Fruit fly (Drosophila melanogaster) whole organism, prepupa: Measurements from ENCODE around the gene Kul.

Experiments used
- CG10631 ChIP-seq: fragments of 200-800 bp; sonication (Bioruptor generic); optimal IDR thresholded peaks from 2 replicates; lab custom pipeline; 2016; ENCODE audit warnings: missing biosample characterization, missing genetic modification characterization
- CG11294 ChIP-seq: fragments of 200-800 bp; sonication (Bioruptor generic); IDR thresholded peaks from 2 replicates; pipeline ENCODE4 v1.3.6; 2022; ENCODE audit warnings: missing biosample characterization, missing genetic modification characterization
- CG11762 ChIP-seq: fragments of 200-800 bp; sonication (Bioruptor generic); optimal IDR thresholded peaks from 3 replicates; lab custom pipeline; 2016; ENCODE audit warnings: missing biosample characterization, missing genetic modification characterization; ENCODE audit not compliant: insufficient read depth
- CG11902 ChIP-seq: fragments of 200-800 bp; sonication (Bioruptor generic); optimal IDR thresholded peaks from 3 replicates; lab custom pipeline; 2016; ENCODE audit warnings: missing biosample characterization, missing genetic modification characterization
- CG15336 ChIP-seq: fragments of 200-800 bp; sonication (Bioruptor generic); IDR thresholded peaks from 2 replicates; pipeline ENCODE4 v1.3.6; 2022; ENCODE audit warnings: missing biosample characterization, missing genetic modification characterization
- CG1621 ChIP-seq: fragments of 200-800 bp; sonication (Bioruptor generic); optimal IDR thresholded peaks from 3 replicates; lab custom pipeline; 2018; ENCODE audit warnings: missing biosample characterization, mild to moderate bottlenecking, missing genetic modification characterization
- CG16779 ChIP-seq: fragments of 200-800 bp; sonication (Bioruptor generic); optimal IDR thresholded peaks from 3 replicates; lab custom pipeline; 2017; ENCODE audit warnings: missing biosample characterization, mild to moderate bottlenecking, missing genetic modification characterization
- CG31627 ChIP-seq: fragments of 200-800 bp; sonication (Bioruptor generic); optimal IDR thresholded peaks from 3 replicates; lab custom pipeline; 2016; ENCODE audit warnings: missing biosample characterization, missing genetic modification characterization
- CG3919 ChIP-seq: fragments of 200-800 bp; sonication (Bioruptor generic); optimal IDR thresholded peaks from 3 replicates; lab custom pipeline; 2016; ENCODE audit warnings: missing biosample characterization, missing genetic modification characterization
- CG6163 ChIP-seq: fragments of 200-800 bp; sonication (Bioruptor generic); IDR thresholded peaks from 3 replicates; pipeline ENCODE4 v1.3.6; 2022; ENCODE audit warnings: missing biosample characterization, missing genetic modification characterization
- CG6276 ChIP-seq: fragments of 200-800 bp; sonication (Bioruptor generic); optimal IDR thresholded peaks from 2 replicates; lab custom pipeline; 2017; ENCODE audit warnings: missing biosample characterization, mild to moderate bottlenecking, missing genetic modification characterization
- CG7368 ChIP-seq: fragments of 200-800 bp; sonication (Bioruptor generic); optimal IDR thresholded peaks from 3 replicates; lab custom pipeline; 2016; ENCODE audit warnings: missing biosample characterization, missing genetic modification characterization
- CG8119 ChIP-seq: fragments of 200-800 bp; sonication (Bioruptor generic); IDR thresholded peaks from 3 replicates; pipeline ENCODE4 v1.3.6; 2022; ENCODE audit warnings: missing biosample characterization, missing genetic modification characterization
- CG8319 ChIP-seq: fragments of 200-800 bp; sonication (Bioruptor generic); optimal IDR thresholded peaks from 3 replicates; lab custom pipeline; 2016; ENCODE audit warnings: missing biosample characterization, missing genetic modification characterization
- CG9139 ChIP-seq: fragments of 200-800 bp; sonication (Bioruptor generic); optimal IDR thresholded peaks from 3 replicates; lab custom pipeline; 2017; ENCODE audit warnings: missing biosample characterization, mild to moderate bottlenecking, missing genetic modification characterization
- Eip75B ChIP-seq: fragments of 200-800 bp; sonication (Bioruptor generic); optimal IDR thresholded peaks from 3 replicates; lab custom pipeline; 2016; ENCODE audit warnings: missing biosample characterization, missing genetic modification characterization
- Eip78C ChIP-seq: fragments of 200-800 bp; sonication (Bioruptor generic); peaks from one replicate; lab custom pipeline; 2016; ENCODE audit warnings: missing biosample characterization, missing genetic modification characterization
- Eip93F ChIP-seq: fragments of 200-800 bp; sonication (Bioruptor generic); optimal IDR thresholded peaks from 2 replicates; lab custom pipeline; 2016; ENCODE audit warnings: missing biosample characterization, mild to moderate bottlenecking, missing genetic modification characterization
- Ets96B ChIP-seq: fragments of 200-800 bp; optimal IDR thresholded peaks from 2 replicates; lab custom pipeline; 2019; ENCODE audit warnings: missing biosample characterization, mild to moderate bottlenecking, missing genetic modification characterization, moderate library complexity
- Gug ChIP-seq: fragments of 200-800 bp; sonication (Bioruptor generic); IDR thresholded peaks from 2 replicates; pipeline ENCODE4 v1.3.6; 2022; ENCODE audit warnings: missing biosample characterization, missing genetic modification characterization
- Hr39 ChIP-seq: fragments of 200-800 bp; sonication (Bioruptor generic); optimal IDR thresholded peaks from 2 replicates; lab custom pipeline; 2016; ENCODE audit warnings: missing biosample characterization, missing genetic modification characterization
- Hr4 ChIP-seq: fragments of 200-800 bp; sonication (Bioruptor generic); optimal IDR thresholded peaks from 3 replicates; lab custom pipeline; 2016; ENCODE audit warnings: missing biosample characterization, missing genetic modification characterization
- Lpt ChIP-seq: fragments of 200-800 bp; sonication (Bioruptor generic); optimal IDR thresholded peaks from 3 replicates; lab custom pipeline; 2016; ENCODE audit warnings: missing biosample characterization, missing genetic modification characterization
- Met ChIP-seq: fragments of 200-800 bp; sonication (Bioruptor generic); optimal IDR thresholded peaks from 3 replicates; lab custom pipeline; 2016; ENCODE audit warnings: missing biosample characterization, missing genetic modification characterization
- OdsH ChIP-seq: fragments of 200-800 bp; sonication (Bioruptor generic); optimal IDR thresholded peaks from 3 replicates; lab custom pipeline; 2016; ENCODE audit warnings: missing biosample characterization, missing genetic modification characterization
- Sox14 ChIP-seq: fragments of 200-800 bp; sonication (Bioruptor generic); optimal IDR thresholded peaks from 3 replicates; lab custom pipeline; 2016; ENCODE audit warnings: missing biosample characterization, missing genetic modification characterization
- achi ChIP-seq: fragments of 200-800 bp; sonication (Bioruptor generic); optimal IDR thresholded peaks from 3 replicates; lab custom pipeline; 2016; ENCODE audit warnings: missing biosample characterization, missing genetic modification characterization
- acj6 ChIP-seq: fragments of 200-800 bp; sonication (Bioruptor generic); optimal IDR thresholded peaks from 3 replicates; lab custom pipeline; 2016; ENCODE audit warnings: missing biosample characterization, missing genetic modification characterization
- cyc ChIP-seq: fragments of 200-800 bp; sonication (Bioruptor generic); optimal IDR thresholded peaks from 3 replicates; lab custom pipeline; 2016; ENCODE audit warnings: missing biosample characterization, missing genetic modification characterization
- dac ChIP-seq: fragments of 200-800 bp; sonication (Bioruptor generic); optimal IDR thresholded peaks from 2 replicates; lab custom pipeline; 2017; ENCODE audit warnings: missing biosample characterization, mild to moderate bottlenecking, missing genetic modification characterization
- dsx ChIP-seq: fragments of 200-800 bp; optimal IDR thresholded peaks from 3 replicates; lab custom pipeline; 2019; ENCODE audit warnings: missing biosample characterization, mild to moderate bottlenecking, missing genetic modification characterization, moderate library complexity; ENCODE audit not compliant: poor library complexity, severe bottlenecking
- eg ChIP-seq: fragments of 200-800 bp; sonication (Bioruptor generic); IDR thresholded peaks from 3 replicates; pipeline ENCODE4 v1.3.6; 2022; ENCODE audit warnings: missing biosample characterization, missing genetic modification characterization
- fd59A ChIP-seq: fragments of 200-800 bp; sonication (Bioruptor generic); optimal IDR thresholded peaks from 2 replicates; lab custom pipeline; 2017; ENCODE audit warnings: missing biosample characterization, mild to moderate bottlenecking, missing genetic modification characterization, missing genetic modification reagents
- fd85E ChIP-seq: fragments of 200-800 bp; sonication (Bioruptor generic); optimal IDR thresholded peaks from 3 replicates; lab custom pipeline; 2016; ENCODE audit warnings: missing biosample characterization, missing genetic modification characterization
- fkh ChIP-seq: fragments of 200-800 bp; sonication (Bioruptor generic); optimal IDR thresholded peaks from 3 replicates; lab custom pipeline; 2017; ENCODE audit warnings: missing biosample characterization, mild to moderate bottlenecking, missing genetic modification characterization, moderate library complexity
- lz ChIP-seq: fragments of 200-800 bp; sonication (Bioruptor generic); optimal IDR thresholded peaks from 3 replicates; lab custom pipeline; 2016; ENCODE audit warnings: missing biosample characterization, missing genetic modification characterization
- pdm3 ChIP-seq: fragments of 200-800 bp; sonication (Bioruptor generic); optimal IDR thresholded peaks from 3 replicates; lab custom pipeline; 2016; ENCODE audit warnings: missing biosample characterization, missing genetic modification characterization
- salr ChIP-seq, 2 experiments: fragments of 200-800 bp; sonication (Bioruptor generic); optimal IDR thresholded peaks; 3 replicates each; lab custom pipeline; 2016 to 2018; ENCODE audit warnings: missing biosample characterization in 2 of 2, missing genetic modification characterization in 2 of 2, mild to moderate bottlenecking in 1 of 2
- spab ChIP-seq: fragments of 200-800 bp; sonication (Bioruptor generic); optimal IDR thresholded peaks from 2 replicates; lab custom pipeline; 2017; ENCODE audit warnings: missing biosample characterization, mild to moderate bottlenecking, missing genetic modification characterization, missing genetic modification reagents
- ss ChIP-seq, 2 experiments: fragments of 200-800 bp; sonication (Bioruptor generic); optimal IDR thresholded peaks; 2 replicates in 1 of 2; 3 replicates in 1 of 2; lab custom pipeline; 2017 to 2018; ENCODE audit warnings: mild to moderate bottlenecking in 2 of 2, missing biosample characterization in 2 of 2, missing genetic modification characterization in 2 of 2, moderate library complexity in 1 of 2
- svp ChIP-seq: fragments of 200-800 bp; sonication (Bioruptor generic); peaks from one replicate; lab custom pipeline; 2016; ENCODE audit warnings: missing biosample characterization, missing genetic modification characterization
- vri ChIP-seq: fragments of 200-800 bp; sonication (Bioruptor generic); optimal IDR thresholded peaks from 3 replicates; lab custom pipeline; 2016; ENCODE audit warnings: missing biosample characterization, mild to moderate bottlenecking, missing genetic modification characterization

Gene Kul

DNA sequence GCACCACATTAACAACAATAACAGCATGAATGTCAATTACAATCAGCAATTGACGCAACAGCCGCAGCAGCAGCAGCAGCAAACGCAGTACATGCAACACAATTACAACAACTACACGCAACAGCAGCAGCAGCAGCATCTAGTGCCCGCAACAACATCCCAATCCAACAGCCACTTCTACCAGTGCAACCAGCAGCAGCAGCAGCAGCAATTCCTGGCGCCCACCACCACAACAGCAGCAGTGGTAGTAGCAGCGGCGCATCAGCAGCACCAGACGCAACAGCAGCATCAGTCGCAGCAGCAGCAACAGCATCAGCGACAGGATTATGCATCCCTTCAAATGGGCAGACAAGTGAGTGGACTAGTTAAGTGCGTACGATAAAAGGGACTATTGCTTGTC lies 41.6 kb downstream of the Kul start:
- TF ChIP-seq CG1621 (tag; lab: Kevin White, UChicago) = no peak
- TF ChIP-seq CG31627 (GFP tag; lab: Kevin White, UChicago) = no peak
- peak; percentile 9 for TF ChIP-seq CG3919 (GFP tag; lab: Kevin White, UChicago)
- no peak for TF ChIP-seq Sox14 (GFP tag; lab: Kevin White, UChicago)
- TF ChIP-seq Met (GFP tag; lab: Kevin White, UChicago) = no peak
- no peak for TF ChIP-seq Lpt (GFP tag; lab: Kevin White, UChicago)
- TF ChIP-seq CG10631 (GFP tag; lab: Kevin White, UChicago) = no peak
- TF ChIP-seq CG9139 (GFP tag; lab: Kevin White, UChicago) = no peak
- TF ChIP-seq, all 60 proteins: peak for 1

dm6 chr3R:29770930-29771329 lies 45.3 kb downstream of the Kul start:
- TF ChIP-seq CG6163 (GFP tag; lab: Robert Waterston, UW) (0 out of 3 replicates have a peak, but pooled peaks have one; percentile 6), Gug (GFP tag; lab: Robert Waterston, UW) (no peak), Lpt (GFP tag; lab: Kevin White, UChicago) (no peak), CG8319 (no peak), fd85E (GFP tag; lab: Kevin White, UChicago) (no peak)

dm6 chr3R:29771645-29772089 lies 46.0 kb downstream of the Kul start:
- TF ChIP-seq CG1621 (tag; lab: Kevin White, UChicago) = no peak
- peak in 1 of 2 experiments; percentile 46 for TF ChIP-seq ss (GFP tag; optimal IDR thresholded peaks at IDR 0.05; lab: Kevin White, UChicago)
- TF ChIP-seq CG11762 (GFP tag; lab: Kevin White, UChicago) = no peak
- no peak for TF ChIP-seq Sox14 (GFP tag; lab: Kevin White, UChicago)
- peak; percentile 27; the same call in 1 of the 3 replicates for TF ChIP-seq CG8119
- TF ChIP-seq eg = peak; percentile 44; the same call in 1 of the 3 replicates
- TF ChIP-seq Hr4 = no peak
- TF ChIP-seq dac (GFP tag; lab: Kevin White, UChicago) = no peak
- no peak for TF ChIP-seq acj6 (GFP tag; lab: Kevin White, UChicago)
- TF ChIP-seq Met (GFP tag; lab: Kevin White, UChicago) = no peak
- TF ChIP-seq vri (GFP tag; lab: Kevin White, UChicago) = peak; percentile 67
- TF ChIP-seq fkh = peak; percentile 97
- no peak for TF ChIP-seq svp (GFP tag; lab: Kevin White, UChicago)
- TF ChIP-seq salr (GFP tag; optimal IDR thresholded peaks at IDR 0.05; lab: Kevin White, UChicago) = no peak
- no peak for TF ChIP-seq achi (GFP tag; lab: Kevin White, UChicago)
- TF ChIP-seq fd85E (GFP tag; lab: Kevin White, UChicago) = no peak
- TF ChIP-seq Eip75B (GFP tag; lab: Kevin White, UChicago) = no peak
- TF ChIP-seq CG16779 (tag; lab: Kevin White, UChicago) = peak; percentile 25
- TF ChIP-seq CG15336 (GFP tag; lab: Robert Waterston, UW) = peak; percentile 18; the same call in 1 of the 2 replicates
- no peak for TF ChIP-seq Eip78C (GFP tag; lab: Kevin White, UChicago)
- TF ChIP-seq dsx (GFP tag; lab: Kevin White, UChicago) = peak; percentile 17
- TF ChIP-seq pdm3 (GFP tag; lab: Kevin White, UChicago) = no peak

DNA sequence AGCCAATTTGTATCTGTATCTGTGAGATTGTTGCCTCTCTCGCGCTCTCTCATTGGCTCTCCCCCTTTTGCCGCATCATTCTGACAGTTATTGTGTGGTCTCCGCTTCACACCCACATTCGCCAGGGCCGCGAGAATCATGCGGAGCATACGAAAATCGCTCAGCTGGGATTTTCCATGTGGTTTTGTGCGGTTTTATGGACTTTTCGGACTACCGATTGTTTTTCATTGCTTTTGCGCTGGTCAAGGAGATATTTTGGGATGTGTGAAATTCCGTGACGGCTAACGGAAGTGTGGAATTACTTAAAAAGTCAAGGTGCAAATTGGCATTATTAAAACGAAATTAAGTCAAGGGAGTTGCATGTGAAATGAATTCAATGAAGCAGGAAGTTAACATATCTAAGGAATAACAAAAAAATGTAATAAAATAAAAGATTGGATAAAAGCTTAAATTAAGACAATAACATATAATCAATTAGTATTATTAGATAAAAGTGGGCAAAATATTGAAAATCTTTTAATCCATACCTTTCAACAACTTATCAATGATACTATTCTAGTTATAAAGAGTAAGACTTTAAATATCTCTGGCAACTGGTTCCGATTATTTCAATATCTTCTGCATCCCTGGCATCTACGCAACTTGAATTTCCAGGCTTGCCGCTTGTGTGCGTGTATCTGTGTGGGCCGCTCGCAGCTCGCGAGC lies 46.6 kb downstream of the Kul start:
- TF ChIP-seq fd85E (GFP tag; lab: Kevin White, UChicago) (no peak), CG8119 (no peak), dsx (GFP tag; lab: Kevin White, UChicago) (no peak), acj6 (GFP tag; lab: Kevin White, UChicago) (no peak), OdsH (GFP tag; lab: Kevin White, UChicago) (peak; percentile 27), spab (GFP tag; lab: Kevin White, UChicago) (peak; percentile 51), salr (GFP tag; optimal IDR thresholded peaks at IDR 0.05; lab: Kevin White, UChicago) (peak in 1 of 2 experiments; percentile 60), Lpt (GFP tag; lab: Kevin White, UChicago) (no peak), CG7368 (GFP tag; lab: Kevin White, UChicago) (no peak), Hr39 (GFP tag; lab: Kevin White, UChicago) (peak; percentile 12), CG11902 (GFP tag; lab: Kevin White, UChicago) (peak; percentile 28), CG11294 (GFP tag; lab: Robert Waterston, UW) (no peak), Eip93F (GFP tag; lab: Kevin White, UChicago) (no peak), CG6163 (GFP tag; lab: Robert Waterston, UW) (peak; percentile 74), CG6276 (GFP tag; lab: Kevin White, UChicago) (peak; percentile 23), cyc (GFP tag; lab: Kevin White, UChicago) (peak; percentile 42), pdm3 (GFP tag; lab: Kevin White, UChicago) (peak; percentile 45), Ets96B (tag; lab: Kevin White, UChicago) (peak; percentile 16), ss (GFP tag; optimal IDR thresholded peaks at IDR 0.05; lab: Kevin White, UChicago) (no peak), CG11762 (GFP tag; lab: Kevin White, UChicago) (no peak), lz (GFP tag; lab: Kevin White, UChicago) (peak; percentile 61), fd59A (peak; percentile 20), CG1621 (tag; lab: Kevin White, UChicago) (no peak)
